Worm (Caenorhabditis elegans) whole organism, L2 larva: ENCODE data around the gene T06E8.2.

Source experiments
- C34F6.9 ChIP-seq: fragments of 150-350 bp; optimal IDR thresholded peaks from 2 replicates; lab custom pipeline; 2014; ENCODE audit warnings: missing biosample characterization, missing genetic modification characterization
- F13H6.1 ChIP-seq: sonication (generic microtip); optimal IDR thresholded peaks from 2 replicates; lab custom pipeline; 2016; ENCODE audit warnings: missing genetic modification characterization, missing compliant biosample characterization
- R02D3.7 ChIP-seq: fragments of 150-350 bp; optimal IDR thresholded peaks from 2 replicates; lab custom pipeline; 2014; ENCODE audit warnings: missing biosample characterization, missing genetic modification characterization
- Y55F3AM.14 ChIP-seq: fragments of 200-800 bp; sonication (Bioruptor generic); optimal IDR thresholded peaks from 2 replicates; lab custom pipeline; 2018; ENCODE audit warnings: mild to moderate bottlenecking, missing genetic modification characterization, missing compliant biosample characterization
- ZK546.5 ChIP-seq: sonication (generic microtip); optimal IDR thresholded peaks from 2 replicates; lab custom pipeline; 2017; ENCODE audit warnings: missing biosample characterization, missing genetic modification characterization
- alr-1 ChIP-seq: fragments of 150-350 bp; optimal IDR thresholded peaks from 2 replicates; lab custom pipeline; 2014; ENCODE audit warnings: missing biosample characterization, missing genetic modification characterization
- aly-2 ChIP-seq: fragments of 150-350 bp; optimal IDR thresholded peaks from 2 replicates; lab custom pipeline; 2014; ENCODE audit warnings: missing biosample characterization, missing genetic modification characterization
- ama-1 ChIP-seq: fragments of 150-350 bp; optimal IDR thresholded peaks from 2 replicates; lab custom pipeline; 2018; ENCODE audit warnings: inconsistent platforms
- blmp-1 ChIP-seq: sonication (generic microtip); optimal IDR thresholded peaks from 2 replicates; lab custom pipeline; 2017; ENCODE audit warnings: missing genetic modification characterization, mild to moderate bottlenecking, missing compliant biosample characterization, antibody characterized with exemption, moderate library complexity; ENCODE audit not compliant: insufficient read depth
- ceh-16 ChIP-seq: fragments of 150-350 bp; optimal IDR thresholded peaks from 2 replicates; lab custom pipeline; 2014; ENCODE audit warnings: missing biosample characterization, missing genetic modification characterization
- ceh-82 ChIP-seq: fragments of 150-350 bp; optimal IDR thresholded peaks from 2 replicates; lab custom pipeline; 2014; ENCODE audit warnings: missing biosample characterization, missing genetic modification characterization
- crh-2 ChIP-seq: sonication (generic microtip); optimal IDR thresholded peaks from 2 replicates; lab custom pipeline; 2017; ENCODE audit warnings: missing biosample characterization, missing genetic modification characterization
- dmd-4 ChIP-seq: sonication (generic microtip); optimal IDR thresholded peaks from 2 replicates; lab custom pipeline; 2017; ENCODE audit warnings: missing biosample characterization, missing genetic modification characterization
- egl-27 ChIP-seq: sonication (generic microtip); optimal IDR thresholded peaks from 3 replicates; lab custom pipeline; 2017; ENCODE audit warnings: missing biosample characterization, missing genetic modification reagents, missing genetic modification characterization
- elt-1 ChIP-seq: fragments of 150-350 bp; optimal IDR thresholded peaks from 2 replicates; lab custom pipeline; 2014; ENCODE audit warnings: missing biosample characterization, missing genetic modification characterization
- elt-3 ChIP-seq: sonication (generic microtip); optimal IDR thresholded peaks from 2 replicates; lab custom pipeline; 2017; ENCODE audit warnings: missing biosample characterization, missing genetic modification characterization
- fos-1 ChIP-seq: fragments of 150-350 bp; optimal IDR thresholded peaks from 2 replicates; lab custom pipeline; 2014; ENCODE audit warnings: missing biosample characterization, missing genetic modification characterization
- gmeb-1 ChIP-seq: fragments of 150-350 bp; optimal IDR thresholded peaks from 2 replicates; lab custom pipeline; 2014; ENCODE audit warnings: missing biosample characterization, missing genetic modification characterization
- lin-11 ChIP-seq: fragments of 150-350 bp; sonication (generic microtip); optimal IDR thresholded peaks from 2 replicates; lab custom pipeline; 2014; ENCODE audit warnings: missing biosample characterization, missing genetic modification characterization, inconsistent platforms, mixed read lengths
- lin-13 ChIP-seq: fragments of 150-350 bp; optimal IDR thresholded peaks from 2 replicates; lab custom pipeline; 2014; ENCODE audit warnings: missing biosample characterization, missing genetic modification reagents, missing genetic modification characterization
- lin-39 ChIP-seq: fragments of 150-350 bp; optimal IDR thresholded peaks from 2 replicates; lab custom pipeline; 2014; ENCODE audit warnings: missing biosample characterization, missing genetic modification reagents, missing genetic modification characterization
- lsy-2 ChIP-seq, 2 experiments: fragments of 150-350 bp in 1 of 2; sonication (generic microtip) in 1 of 2; optimal IDR thresholded peaks; 2 replicates each; lab custom pipeline; 2014 to 2017; ENCODE audit warnings: missing biosample characterization in 2 of 2, missing genetic modification characterization in 2 of 2
- mab-5 ChIP-seq: fragments of 150-350 bp; optimal IDR thresholded peaks from 2 replicates; lab custom pipeline; 2014; ENCODE audit warnings: missing biosample characterization, missing genetic modification characterization
- mbf-1 ChIP-seq: sonication (generic microtip); optimal IDR thresholded peaks from 2 replicates; lab custom pipeline; 2017; ENCODE audit warnings: missing biosample characterization, missing genetic modification characterization
- mdl-1 ChIP-seq, 2 experiments: fragments of 150-350 bp in 1 of 2; sonication (generic microtip) in 1 of 2; optimal IDR thresholded peaks; 2 replicates each; lab custom pipeline; 2017; ENCODE audit warnings: missing biosample characterization in 2 of 2, missing genetic modification characterization in 2 of 2
- nhr-10 ChIP-seq: sonication (generic microtip); optimal IDR thresholded peaks from 2 replicates; lab custom pipeline; 2017; ENCODE audit warnings: missing biosample characterization, missing genetic modification characterization
- nhr-11 ChIP-seq: fragments of 150-350 bp; optimal IDR thresholded peaks from 2 replicates; lab custom pipeline; 2014; ENCODE audit warnings: missing biosample characterization, missing genetic modification characterization
- nhr-12 ChIP-seq: fragments of 150-350 bp; optimal IDR thresholded peaks from 2 replicates; lab custom pipeline; 2014; ENCODE audit warnings: missing biosample characterization, missing genetic modification characterization
- nhr-129 ChIP-seq: fragments of 150-350 bp; optimal IDR thresholded peaks from 2 replicates; lab custom pipeline; 2014; ENCODE audit warnings: missing biosample characterization, missing genetic modification characterization
- nhr-21 ChIP-seq: fragments of 150-350 bp; optimal IDR thresholded peaks from 2 replicates; lab custom pipeline; 2014; ENCODE audit warnings: missing biosample characterization, missing genetic modification characterization
- nhr-23 ChIP-seq: fragments of 150-350 bp; optimal IDR thresholded peaks from 2 replicates; lab custom pipeline; 2014; ENCODE audit warnings: missing biosample characterization, missing genetic modification reagents, missing genetic modification characterization
- nhr-237 ChIP-seq: fragments of 150-350 bp; optimal IDR thresholded peaks from 2 replicates; lab custom pipeline; 2014; ENCODE audit warnings: missing biosample characterization, missing genetic modification characterization
- nhr-25 ChIP-seq: fragments of 150-350 bp; sonication (generic microtip); optimal IDR thresholded peaks from 3 replicates; lab custom pipeline; 2014; ENCODE audit warnings: missing biosample characterization, missing genetic modification characterization
- nhr-6 ChIP-seq: fragments of 150-350 bp; optimal IDR thresholded peaks from 2 replicates; lab custom pipeline; 2014; ENCODE audit warnings: missing biosample characterization, missing genetic modification characterization
- nhr-77 ChIP-seq: fragments of 150-350 bp; optimal IDR thresholded peaks from 2 replicates; lab custom pipeline; 2014; ENCODE audit warnings: missing biosample characterization, missing genetic modification characterization
- peb-1 ChIP-seq: fragments of 150-350 bp; optimal IDR thresholded peaks from 2 replicates; lab custom pipeline; 2014; ENCODE audit warnings: missing biosample characterization, missing genetic modification characterization
- sem-4 ChIP-seq: fragments of 150-350 bp; optimal IDR thresholded peaks from 2 replicates; lab custom pipeline; 2014; ENCODE audit warnings: missing biosample characterization, missing genetic modification reagents, missing genetic modification characterization
- skn-1 ChIP-seq: sonication (generic microtip); optimal IDR thresholded peaks from 2 replicates; lab custom pipeline; 2017; ENCODE audit warnings: missing biosample characterization, missing genetic modification characterization
- sma-3 ChIP-seq: sonication (generic microtip); optimal IDR thresholded peaks from 2 replicates; lab custom pipeline; 2016; ENCODE audit warnings: missing genetic modification reagents, missing genetic modification characterization, missing compliant biosample characterization
- sma-9 ChIP-seq, 2 experiments: fragments of 150-350 bp in 1 of 2; sonication (generic microtip) in 1 of 2; optimal IDR thresholded peaks; 2 replicates each; lab custom pipeline; 2014 to 2016; ENCODE audit warnings: missing genetic modification characterization in 2 of 2, mild to moderate bottlenecking in 1 of 2, missing biosample characterization in 1 of 2, missing compliant biosample characterization in 1 of 2, missing genetic modification reagents in 1 of 2, moderate library complexity in 1 of 2
- snpc-4 ChIP-seq: fragments of 150-350 bp; optimal IDR thresholded peaks from 2 replicates; lab custom pipeline; 2014; ENCODE audit warnings: missing biosample characterization, missing genetic modification characterization
- unc-39 ChIP-seq: fragments of 150-350 bp; optimal IDR thresholded peaks from 2 replicates; lab custom pipeline; 2014; ENCODE audit warnings: missing biosample characterization, missing genetic modification characterization
- unc-55 ChIP-seq: fragments of 150-350 bp; sonication (generic microtip); optimal IDR thresholded peaks from 3 replicates; lab custom pipeline; 2014; ENCODE audit warnings: missing biosample characterization, missing genetic modification reagents, missing genetic modification characterization
- unc-62 ChIP-seq: fragments of 150-350 bp; optimal IDR thresholded peaks from 2 replicates; lab custom pipeline; 2014; ENCODE audit warnings: missing biosample characterization, missing genetic modification reagents, missing genetic modification characterization
- zag-1 ChIP-seq: fragments of 150-350 bp; optimal IDR thresholded peaks from 2 replicates; lab custom pipeline; 2014; ENCODE audit warnings: missing biosample characterization, missing genetic modification characterization
- ztf-1 ChIP-seq: fragments of 200-800 bp; sonication (Bioruptor generic); conservative IDR thresholded peaks from 2 replicates; pipeline ENCODE4 v1.3.6; 2022; ENCODE audit warnings: missing genetic modification characterization, missing compliant biosample characterization
- ztf-11 ChIP-seq: sonication (generic microtip); optimal IDR thresholded peaks from 2 replicates; lab custom pipeline; 2017; ENCODE audit warnings: missing biosample characterization, missing genetic modification characterization
- ztf-4 ChIP-seq: fragments of 150-350 bp; optimal IDR thresholded peaks from 2 replicates; lab custom pipeline; 2014; ENCODE audit warnings: missing biosample characterization, missing genetic modification characterization

The T06E8.2 gene

DNA sequence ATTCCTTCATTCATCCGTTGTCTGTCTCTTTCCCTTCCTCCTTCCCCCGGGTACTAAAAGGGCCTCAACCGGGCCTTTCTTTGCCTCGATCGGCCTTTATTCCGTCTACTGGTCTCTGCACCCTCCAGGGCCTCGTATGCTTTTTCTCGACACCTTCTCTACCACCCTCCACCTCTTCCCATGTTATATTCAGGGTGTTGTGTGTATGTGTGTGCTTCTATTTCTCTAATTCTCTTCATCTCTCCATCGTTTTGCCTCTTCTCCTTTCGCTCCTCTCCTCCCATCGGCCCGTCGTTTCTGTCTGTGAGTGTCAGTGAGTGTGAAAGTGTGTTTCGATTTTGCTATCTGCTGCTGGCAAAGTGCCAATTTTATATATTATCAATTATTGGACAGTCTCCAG is 3.6 kb upstream of the T06E8.2 start:
- TF ChIP-seq Y55F3AM.14 (GFP tag; lab: Kevin White, UChicago) (peak; percentile 50), elt-3 (tag; lab: Kevin White, UChicago) (no peak), ZK546.5 (tag; lab: Kevin White, UChicago) (no peak), lsy-2 (tag; optimal IDR thresholded peaks at IDR 0.05; lab: Kevin White, UChicago) (peak; percentile 19 to 86), C34F6.9 (peak; percentile 75), lin-39 (tag; lab: Kevin White, UChicago) (no peak), aly-2 (no peak), ceh-16 (tag; lab: Kevin White, UChicago) (no peak), ztf-4 (tag; lab: Kevin White, UChicago) (no peak), nhr-21 (peak; percentile 11), ztf-1 (GFP tag; lab: Robert Waterston, UW) (no peak), sma-9 (GFP tag; optimal IDR thresholded peaks at IDR 0.05; lab: Kevin White, UChicago) (peak; percentile 81), sma-9 (tag; optimal IDR thresholded peaks at IDR 0.05; lab: Kevin White, UChicago) (no peak), nhr-25 (tag; lab: Kevin White, UChicago) (peak; percentile 76), sem-4 (tag; lab: Kevin White, UChicago) (peak; percentile 67), zag-1 (tag; lab: Kevin White, UChicago) (no peak), lin-13 (GFP tag; lab: Kevin White, UChicago) (peak; percentile 34), nhr-237 (tag; lab: Kevin White, UChicago) (no peak), mdl-1 (tag; optimal IDR thresholded peaks at IDR 0.05; lab: Kevin White, UChicago) (peak in 1 of 2 experiments; percentile 6), R02D3.7 (no peak), unc-62 (no peak), sma-3 (GFP tag; lab: Kevin White, UChicago) (peak; percentile 71), blmp-1 (tag; lab: Kevin White, UChicago) (peak; percentile 6), dmd-4 (tag; lab: Kevin White, UChicago) (no peak), ama-1 (lab: Kevin White, UChicago) (no peak), nhr-129 (tag; lab: Kevin White, UChicago) (peak; percentile 84), nhr-11 (no peak), mbf-1 (tag; lab: Kevin White, UChicago) (no peak), nhr-12 (tag; lab: Kevin White, UChicago) (no peak), nhr-10 (tag; lab: Kevin White, UChicago) (no peak), snpc-4 (tag; lab: Kevin White, UChicago) (peak; percentile 11), egl-27 (tag; lab: Kevin White, UChicago) (peak; percentile 67), ceh-82 (tag; lab: Kevin White, UChicago) (no peak), peb-1 (tag; lab: Kevin White, UChicago) (no peak), nhr-23 (tag; lab: Kevin White, UChicago) (no peak), fos-1 (tag; lab: Kevin White, UChicago) (peak; percentile 81), gmeb-1 (peak; percentile 47), crh-2 (tag; lab: Kevin White, UChicago) (peak; percentile 73), elt-1 (tag; lab: Kevin White, UChicago) (no peak), alr-1 (tag; lab: Kevin White, UChicago) (no peak), ztf-11 (tag; lab: Kevin White, UChicago) (no peak), nhr-6 (tag; lab: Kevin White, UChicago) (peak; percentile 27), skn-1 (tag; lab: Kevin White, UChicago) (no peak), nhr-77 (tag; lab: Kevin White, UChicago) (no peak), unc-39 (tag; lab: Kevin White, UChicago) (no peak), mab-5 (tag; lab: Kevin White, UChicago) (peak; percentile 24), lin-11 (tag; lab: Kevin White, UChicago) (peak; percentile 28), unc-55 (GFP tag; lab: Kevin White, UChicago) (peak; percentile 65), F13H6.1 (tag; lab: Kevin White, UChicago) (peak; percentile 82)
